Fruit fly (Drosophila melanogaster) whole organism: ENCODE measurements around the gene CG31371.

Source experiments
- CG8478 ChIP-seq: fragments of >200 bp; optimal IDR thresholded peaks from 2 replicates; lab custom pipeline; 2018; ENCODE audit warnings: inconsistent platforms
- Dll ChIP-seq: fragments of >200 bp; optimal IDR thresholded peaks from 2 replicates; lab custom pipeline; 2017
- psq ChIP-seq: fragments of >200 bp; optimal IDR thresholded peaks from 2 replicates; lab custom pipeline; 2017
- usp ChIP-seq: fragments of >200 bp; optimal IDR thresholded peaks from 2 replicates; lab custom pipeline; 2017; ENCODE audit warnings: missing biosample characterization, missing genetic modification characterization, mixed read lengths

DNA sequence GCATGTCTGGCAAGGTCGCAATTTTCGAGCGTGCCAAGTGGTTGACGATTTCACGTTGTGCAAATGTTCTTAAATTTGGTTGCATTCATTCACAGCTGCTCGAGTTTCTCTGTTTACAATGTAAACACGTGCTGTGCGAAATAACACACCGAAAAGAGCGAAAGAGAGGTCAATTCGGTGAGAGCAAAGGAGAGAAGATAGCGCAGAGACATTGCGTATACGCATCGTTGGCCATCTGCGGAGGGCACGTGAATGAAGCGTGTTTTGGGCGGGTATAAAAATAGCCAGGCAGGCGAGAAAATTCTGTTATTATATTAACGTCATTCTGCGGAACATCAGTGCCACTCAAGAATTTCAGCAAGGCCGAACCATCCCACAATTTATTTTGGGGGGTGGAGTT lies 48.9 kb downstream of the CG31371 start:
- TF ChIP-seq CG8478 (lab: Kevin White, UChicago) (no peak), psq (no peak), Dll (no peak), usp (GFP tag; lab: Kevin White, UChicago) (no peak)
